Worm (Caenorhabditis elegans) whole organism, young adult: ENCODE measurements around the gene thn-1.

ENCODE experiments used
- D2030.7 ChIP-seq: fragments of 200-800 bp; sonication (Bioruptor generic); IDR thresholded peaks from 2 replicates; pipeline ENCODE4 v1.3.6; 2022; ENCODE audit warnings: missing genetic modification reagents, missing genetic modification characterization, missing compliant biosample characterization
- F23B12.7 ChIP-seq: sonication (generic microtip); optimal IDR thresholded peaks from 2 replicates; lab custom pipeline; 2017; ENCODE audit warnings: missing genetic modification characterization, mild to moderate bottlenecking, missing compliant biosample characterization, antibody characterized with exemption, moderate library complexity; ENCODE audit not compliant: insufficient read depth
- F33H1.4 ChIP-seq: fragments of 200-800 bp; sonication (Bioruptor generic); IDR thresholded peaks from 2 replicates; pipeline ENCODE4 v1.3.6; 2022; ENCODE audit warnings: missing genetic modification reagents, missing genetic modification characterization, missing compliant biosample characterization
- F39B2.1 ChIP-seq: fragments of 200-800 bp; sonication (Bioruptor generic); IDR thresholded peaks from 2 replicates; pipeline ENCODE4 v1.3.6; 2022; ENCODE audit warnings: missing genetic modification reagents, missing genetic modification characterization, missing compliant biosample characterization
- F57A8.1 ChIP-seq: fragments of 200-800 bp; sonication (Bioruptor generic); optimal IDR thresholded peaks from 2 replicates; lab custom pipeline; 2018; ENCODE audit warnings: mild to moderate bottlenecking, missing genetic modification characterization, moderate library complexity, missing compliant biosample characterization
- K12H6.12 ChIP-seq: fragments of 200-800 bp; sonication (Bioruptor generic); optimal IDR thresholded peaks from 2 replicates; lab custom pipeline; 2018; ENCODE audit warnings: mild to moderate bottlenecking, missing genetic modification characterization, missing compliant biosample characterization
- T26A5.8 ChIP-seq: sonication (generic microtip); optimal IDR thresholded peaks from 2 replicates; lab custom pipeline; 2016; ENCODE audit warnings: missing genetic modification characterization, missing compliant biosample characterization
- Y53F4B.3 ChIP-seq: fragments of 200-800 bp; sonication (Bioruptor generic); IDR thresholded peaks from 2 replicates; pipeline ENCODE4 v1.3.6; 2022; ENCODE audit warnings: missing genetic modification reagents, missing genetic modification characterization, missing compliant biosample characterization
- Y53G8AR.9 ChIP-seq: fragments of 200-800 bp; sonication (Bioruptor generic); conservative IDR thresholded peaks from 2 replicates; pipeline ENCODE4 v1.3.6; 2022; ENCODE audit warnings: missing genetic modification reagents, missing genetic modification characterization, missing compliant biosample characterization
- athp-1 ChIP-seq: sonication (generic microtip); optimal IDR thresholded peaks from 2 replicates; lab custom pipeline; 2017; ENCODE audit warnings: mild to moderate bottlenecking, missing genetic modification characterization, missing compliant biosample characterization
- bed-2 ChIP-seq: fragments of 200-800 bp; sonication (Bioruptor generic); IDR thresholded peaks from 2 replicates; pipeline ENCODE4 v1.3.6; 2022; ENCODE audit warnings: missing genetic modification reagents, missing genetic modification characterization, missing compliant biosample characterization
- cebp-2 ChIP-seq: fragments of 200-800 bp; sonication (Bioruptor generic); IDR thresholded peaks from 2 replicates; pipeline ENCODE4 v1.3.6; 2022; ENCODE audit warnings: missing genetic modification characterization, missing compliant biosample characterization
- ceh-40 ChIP-seq: fragments of 200-800 bp; sonication (Bioruptor generic); IDR thresholded peaks from 2 replicates; pipeline ENCODE4 v1.3.6; 2022; ENCODE audit warnings: missing genetic modification characterization, missing compliant biosample characterization
- chd-7 ChIP-seq: sonication (generic microtip); optimal IDR thresholded peaks from 2 replicates; lab custom pipeline; 2016; ENCODE audit warnings: mild to moderate bottlenecking, missing genetic modification characterization, moderate library complexity, missing compliant biosample characterization
- dox-1 ChIP-seq: fragments of 200-800 bp; sonication (Bioruptor generic); IDR thresholded peaks from 2 replicates; pipeline ENCODE4 v1.3.6; 2022; ENCODE audit warnings: missing genetic modification reagents, missing genetic modification characterization, missing compliant biosample characterization
- egrh-3 ChIP-seq: fragments of 200-800 bp; sonication (Bioruptor generic); IDR thresholded peaks from 2 replicates; pipeline ENCODE4 v1.3.6; 2022; ENCODE audit warnings: missing genetic modification reagents, missing genetic modification characterization, missing compliant biosample characterization
- hlh-12 ChIP-seq: sonication (generic microtip); optimal IDR thresholded peaks from 2 replicates; lab custom pipeline; 2016; ENCODE audit warnings: missing genetic modification characterization, missing compliant biosample characterization
- hmg-20 ChIP-seq: fragments of 200-800 bp; sonication (Bioruptor generic); IDR thresholded peaks from 2 replicates; pipeline ENCODE4 v1.3.6; 2022; ENCODE audit warnings: missing genetic modification reagents, missing genetic modification characterization, missing compliant biosample characterization
- hrde-1 ChIP-seq: sonication (generic microtip); optimal IDR thresholded peaks from 2 replicates; lab custom pipeline; 2016; ENCODE audit warnings: missing genetic modification characterization, mild to moderate bottlenecking, missing compliant biosample characterization, moderate library complexity, missing genotype, missing genetic modification reagents, borderline replicate concordance
- lin-40 ChIP-seq: sonication (generic microtip); optimal IDR thresholded peaks from 2 replicates; lab custom pipeline; 2016; ENCODE audit warnings: missing genetic modification characterization, mild to moderate bottlenecking, missing compliant biosample characterization, missing genotype, missing genetic modification reagents
- lir-1 ChIP-seq: fragments of 200-800 bp; sonication (Bioruptor generic); conservative IDR thresholded peaks from 2 replicates; pipeline ENCODE4 v1.3.6; 2022; ENCODE audit warnings: missing genetic modification reagents, missing genetic modification characterization, missing compliant biosample characterization
- nfyb-1 ChIP-seq: fragments of 200-800 bp; sonication (Bioruptor generic); IDR thresholded peaks from 2 replicates; pipeline ENCODE4 v1.3.6; 2022; ENCODE audit warnings: missing genetic modification reagents, missing genetic modification characterization, missing compliant biosample characterization
- nhr-80 ChIP-seq: sonication (generic microtip); optimal IDR thresholded peaks from 2 replicates; lab custom pipeline; 2016; ENCODE audit warnings: missing genetic modification characterization, missing compliant biosample characterization
- repo-1 ChIP-seq: sonication (generic microtip); optimal IDR thresholded peaks from 2 replicates; lab custom pipeline; 2017; ENCODE audit warnings: mild to moderate bottlenecking, missing genetic modification characterization, missing compliant biosample characterization
- rpc-1 ChIP-seq, 2 experiments: fragments of 150-350 bp in 1 of 2; sonication (generic microtip) in 1 of 2; optimal IDR thresholded peaks; 2 replicates each; lab custom pipeline; 2014 to 2018; ENCODE audit warnings: missing biosample characterization in 1 of 2, missing genetic modification characterization in 1 of 2, missing genetic modification reagents in 1 of 2, missing genotype in 1 of 2
- snpc-1.3 ChIP-seq: sonication (generic microtip); optimal IDR thresholded peaks from 2 replicates; lab custom pipeline; 2017; ENCODE audit warnings: missing genetic modification characterization, mild to moderate bottlenecking, missing compliant biosample characterization, antibody characterized with exemption, moderate library complexity, missing genotype, missing genetic modification reagents; ENCODE audit not compliant: insufficient read depth
- sptf-2 ChIP-seq: fragments of 200-800 bp; sonication (Bioruptor generic); optimal IDR thresholded peaks from 2 replicates; lab custom pipeline; 2018; ENCODE audit warnings: mild to moderate bottlenecking, missing genetic modification characterization, missing compliant biosample characterization
- tlf-1 ChIP-seq: fragments of 200-800 bp; sonication (Bioruptor generic); optimal IDR thresholded peaks from 2 replicates; lab custom pipeline; 2018; ENCODE audit warnings: mild to moderate bottlenecking, missing genetic modification characterization, missing compliant biosample characterization
- unc-130 ChIP-seq: sonication (generic microtip); optimal IDR thresholded peaks from 2 replicates; lab custom pipeline; 2016; ENCODE audit warnings: missing genetic modification reagents, missing genetic modification characterization, missing compliant biosample characterization
- unc-62 ChIP-seq: fragments of 150-350 bp; optimal IDR thresholded peaks from 2 replicates; lab custom pipeline; 2014; ENCODE audit warnings: missing biosample characterization, missing genetic modification reagents, missing genetic modification characterization
- zfh-2 ChIP-seq: fragments of 200-800 bp; sonication (Bioruptor generic); conservative IDR thresholded peaks from 2 replicates; pipeline ENCODE4 v1.3.6; 2022; ENCODE audit warnings: missing genetic modification reagents, missing genetic modification characterization, missing compliant biosample characterization
- ztf-25 ChIP-seq: fragments of 200-800 bp; sonication (Bioruptor generic); IDR thresholded peaks from 2 replicates; pipeline ENCODE4 v1.3.6; 2022; ENCODE audit warnings: missing genetic modification reagents, missing genetic modification characterization, missing compliant biosample characterization
- ztf-26 ChIP-seq: sonication (generic microtip); optimal IDR thresholded peaks from 2 replicates; lab custom pipeline; 2017; ENCODE audit warnings: missing genetic modification characterization, missing compliant biosample characterization
- ztf-3 ChIP-seq: fragments of 200-800 bp; sonication (Bioruptor generic); optimal IDR thresholded peaks from 2 replicates; lab custom pipeline; 2018; ENCODE audit warnings: mild to moderate bottlenecking, missing genetic modification characterization, missing compliant biosample characterization

The thn-1 gene

ce11 chrIV:12419291-12419690 lies 39.4 kb downstream of the thn-1 start:
- TF ChIP-seq F57A8.1 (GFP tag; lab: Kevin White, UChicago) (no peak), K12H6.12 (no peak), Y53G8AR.9 (no peak), repo-1 (no peak), F23B12.7 (no peak)

DNA sequence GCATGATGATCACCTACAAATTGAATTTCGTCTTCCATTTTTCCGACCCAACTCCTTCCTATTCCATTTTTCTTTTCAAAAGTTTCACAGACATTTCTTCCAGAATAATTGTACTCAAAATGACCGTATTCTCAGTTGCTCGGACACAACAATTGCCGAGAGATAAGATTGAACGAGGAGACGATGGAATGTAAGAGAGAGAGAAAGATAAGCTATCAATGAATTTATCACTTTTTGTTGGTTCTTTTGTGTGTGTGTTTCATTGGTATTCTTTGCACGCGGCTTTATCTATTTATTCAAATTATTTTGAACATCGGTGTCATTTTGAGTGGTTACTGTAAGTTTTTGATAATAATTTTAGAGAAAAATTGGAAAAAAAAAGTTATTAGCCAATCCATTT lies 40.6 kb downstream of the thn-1 start, which contains the start of gene ugt-65:
ugt-65 (plus strand) TSS at position 229 of the 400 bp plus-strand sequence.
- TF ChIP-seq nhr-80 (tag; lab: Kevin White, UChicago): peak; percentile 61
- no peak for TF ChIP-seq hlh-12 (tag; lab: Kevin White, UChicago)
- TF ChIP-seq lir-1 (GFP tag; lab: Robert Waterston, UW): no peak
- TF ChIP-seq T26A5.8: no peak
- TF ChIP-seq, all 124 proteins: peak for 1

DNA sequence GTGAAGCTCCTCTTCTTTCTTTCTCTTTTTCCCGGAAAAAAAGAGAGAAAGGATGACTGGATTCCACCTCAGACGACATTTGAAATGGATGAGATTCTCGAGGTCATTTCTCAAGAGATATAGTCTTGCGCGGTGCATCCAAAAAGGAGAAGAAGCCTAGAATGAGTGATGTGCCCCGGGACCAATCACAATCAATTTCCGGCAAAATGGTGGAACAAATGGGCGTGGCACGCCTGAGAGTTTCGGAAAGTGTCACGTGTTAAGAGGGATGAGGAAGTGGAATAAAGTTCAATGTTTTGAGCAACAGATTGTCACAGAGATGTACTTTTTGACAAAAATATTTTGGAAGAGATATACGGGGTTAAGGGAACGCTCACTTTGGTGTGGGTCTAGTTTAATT lies 45.7 kb downstream of the thn-1 start:
- TF ChIP-seq bed-2 (no peak), rpc-1 (optimal IDR thresholded peaks at IDR 0.05; lab: Kevin White, UChicago) (no peak), rpc-1 (tag; optimal IDR thresholded peaks at IDR 0.05; lab: Kevin White, UChicago) (no peak), D2030.7 (GFP tag; lab: Robert Waterston, UW) (no peak), Y53F4B.3 (no peak), sptf-2 (GFP tag; lab: Kevin White, UChicago) (no peak), ztf-3 (GFP tag; lab: Kevin White, UChicago) (no peak), dox-1 (GFP tag; lab: Robert Waterston, UW) (no peak), snpc-1.3 (tag; lab: Kevin White, UChicago) (no peak), tlf-1 (no peak), unc-62 (GFP tag; lab: Kevin White, UChicago) (no peak), F39B2.1 (GFP tag; lab: Robert Waterston, UW) (no peak), nhr-80 (tag; lab: Kevin White, UChicago) (no peak), F33H1.4 (no peak), egrh-3 (GFP tag; lab: Robert Waterston, UW) (no peak), chd-7 (tag; lab: Kevin White, UChicago) (no peak), hrde-1 (tag; lab: Kevin White, UChicago) (no peak), hmg-20 (no peak), ceh-40 (GFP tag; lab: Robert Waterston, UW) (no peak)

DNA sequence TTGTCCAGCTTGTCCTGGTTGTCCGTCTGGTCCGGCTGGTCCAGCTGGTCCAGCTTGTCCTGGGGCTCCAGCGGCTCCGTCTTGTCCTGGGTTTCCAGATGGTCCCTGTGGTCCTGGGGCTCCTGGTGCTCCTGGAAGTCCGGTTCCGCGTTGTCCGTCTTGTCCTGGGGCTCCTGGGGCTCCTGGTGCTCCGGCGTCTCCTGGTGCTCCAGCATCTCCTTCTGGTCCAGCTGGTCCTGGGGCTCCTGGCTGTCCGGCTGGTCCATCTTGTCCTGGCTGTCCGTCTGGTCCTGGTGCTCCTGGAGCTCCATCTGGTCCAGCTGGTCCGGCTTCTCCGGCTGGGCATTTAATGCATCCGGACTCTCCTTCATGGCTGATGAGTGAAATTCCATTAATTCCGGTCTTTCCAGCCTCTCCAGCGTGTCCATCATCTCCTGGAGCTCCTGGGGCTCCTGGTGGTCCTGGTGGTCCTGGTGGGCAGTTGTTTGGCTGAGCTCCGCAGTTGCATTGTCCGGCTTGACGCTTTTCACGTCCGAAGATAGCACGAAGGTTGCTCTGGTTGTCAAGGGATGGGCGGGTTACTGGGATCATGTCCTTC lies 47.9 kb downstream of the thn-1 start:
- TF ChIP-seq Y53G8AR.9 (no peak), nfyb-1 (GFP tag; lab: Robert Waterston, UW) (0 out of 2 replicates have a peak, but pooled peaks have one; percentile 13), zfh-2 (peak; percentile 94), cebp-2 (0 out of 2 replicates have a peak, but pooled peaks have one; percentile 64), ztf-25 (no peak), ztf-26 (tag; lab: Kevin White, UChicago) (peak; percentile 37), athp-1 (tag; lab: Kevin White, UChicago) (peak; percentile 6), dox-1 (GFP tag; lab: Robert Waterston, UW) (0 out of 2 replicates have a peak, but pooled peaks have one; percentile 20), F33H1.4 (no peak), lin-40 (peak; percentile 22), egrh-3 (GFP tag; lab: Robert Waterston, UW) (peak; percentile 96), unc-130 (GFP tag; lab: Kevin White, UChicago) (no peak)
